Fruit fly (Drosophila melanogaster): ENCODE results near the gene CG33127.

CG33127 gene

DNA sequence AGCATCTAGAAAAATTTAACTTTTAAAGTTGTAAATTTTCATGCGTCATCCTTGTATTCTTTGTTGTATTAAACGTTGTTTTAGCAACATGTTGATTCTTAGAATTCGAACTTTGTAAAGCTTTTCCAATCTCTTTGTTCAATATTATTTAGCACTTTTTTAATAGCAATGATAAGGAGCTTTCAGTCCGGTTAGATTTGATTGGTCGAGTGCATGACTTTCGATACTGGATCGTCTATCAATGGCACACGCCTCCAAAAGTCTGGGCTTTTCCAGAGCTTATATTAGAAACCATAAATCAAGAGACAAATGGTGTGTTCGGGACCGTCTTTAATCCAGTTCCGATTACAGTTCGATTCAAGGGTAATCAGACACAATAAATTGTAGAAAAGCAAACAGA, 2.2 kb upstream of the CG33127 start:
- TF ChIP-seq Sox102F (GFP tag; optimal IDR thresholded peaks at IDR 0.05), result no peak
- no peak for TF ChIP-seq CG8632 (GFP tag; optimal IDR thresholded peaks at IDR 0.05)
- no peak for TF ChIP-seq CG3032 (tag; optimal IDR thresholded peaks at IDR 0.05)
- no peak for TF ChIP-seq salr (GFP tag; optimal IDR thresholded peaks at IDR 0.05)
- no peak for TF ChIP-seq Sox14 (GFP tag; optimal IDR thresholded peaks at IDR 0.05)
- no peak for TF ChIP-seq vri (GFP tag; optimal IDR thresholded peaks at IDR 0.05)
- no peak for TF ChIP-seq fkh (GFP tag; optimal IDR thresholded peaks at IDR 0.05)
- TF ChIP-seq net (GFP tag; optimal IDR thresholded peaks at IDR 0.05), result no peak
- no peak for TF ChIP-seq CG8319 (GFP tag; optimal IDR thresholded peaks at IDR 0.05)
- TF ChIP-seq CG32006 (GFP tag; optimal IDR thresholded peaks at IDR 0.05), result no peak
- TF ChIP-seq spab (GFP tag; optimal IDR thresholded peaks at IDR 0.05), result no peak
- no peak for TF ChIP-seq pdm3 (GFP tag; optimal IDR thresholded peaks at IDR 0.05)
- no peak for TF ChIP-seq CG34406 (GFP tag; optimal IDR thresholded peaks at IDR 0.05)
- TF ChIP-seq CG6854 (GFP tag; optimal IDR thresholded peaks at IDR 0.05), result no peak
- TF ChIP-seq CG11294 (GFP tag; IDR thresholded peaks at IDR 0.05), result no peak
- TF ChIP-seq fd85E (GFP tag; optimal IDR thresholded peaks at IDR 0.05), result no peak
- TF ChIP-seq CG15336 (GFP tag; IDR thresholded peaks at IDR 0.05), result no peak
- no peak for TF ChIP-seq CG7368 (GFP tag; optimal IDR thresholded peaks at IDR 0.05)
- TF ChIP-seq CG9139 (GFP tag; optimal IDR thresholded peaks at IDR 0.05), result no peak
- no peak for TF ChIP-seq Lpt (GFP tag; optimal IDR thresholded peaks at IDR 0.05)

DNA sequence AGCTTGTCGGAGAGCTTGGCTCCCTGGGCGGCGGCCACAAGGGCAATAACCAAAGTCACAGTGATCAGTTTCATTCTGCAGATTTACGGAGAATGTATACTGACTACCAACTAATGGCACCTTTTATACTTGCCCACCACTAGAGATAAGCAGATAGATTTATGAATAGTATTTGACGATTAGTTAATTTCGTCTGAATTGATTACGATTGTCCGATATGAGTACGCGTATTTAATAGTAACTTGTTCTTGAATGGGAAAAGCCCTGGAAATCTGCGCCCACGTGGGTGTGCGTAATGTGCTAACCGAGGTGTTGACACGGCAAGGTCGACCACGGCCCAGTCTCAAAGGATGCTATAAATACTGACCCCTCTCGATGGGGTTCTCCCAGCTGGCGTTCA, 753 bp upstream of the CG33127 start, which contains the start of gene CG11911:
TSS of gene CG11911 (minus strand) at position 101 of the 400 bp plus-strand sequence.
- no peak for TF ChIP-seq acj6 (GFP tag; optimal IDR thresholded peaks at IDR 0.05)
- no peak for TF ChIP-seq salr (GFP tag; optimal IDR thresholded peaks at IDR 0.05)
- TF ChIP-seq eg (GFP tag; IDR thresholded peaks at IDR 0.05), result no peak
- TF ChIP-seq Eip93F (GFP tag; optimal IDR thresholded peaks at IDR 0.05), result no peak
- no peak for TF ChIP-seq dac (GFP tag; optimal IDR thresholded peaks at IDR 0.05)
- TF ChIP-seq CG6854 (GFP tag; optimal IDR thresholded peaks at IDR 0.05), result no peak
- TF ChIP-seq svp (GFP tag), result no peak
- no peak for TF ChIP-seq Smox (GFP tag; optimal IDR thresholded peaks at IDR 0.05)
- TF ChIP-seq CG6276 (GFP tag; optimal IDR thresholded peaks at IDR 0.05), result no peak
- no peak for TF ChIP-seq Blimp-1 (GFP tag; optimal IDR thresholded peaks at IDR 0.05)
- TF ChIP-seq pdm3 (GFP tag; optimal IDR thresholded peaks at IDR 0.05), result no peak
- TF ChIP-seq Gug (GFP tag; IDR thresholded peaks at IDR 0.05), result no peak
- no peak for TF ChIP-seq CG11762 (GFP tag; optimal IDR thresholded peaks at IDR 0.05; ENCODE audit: insufficient read depth)
- no peak for TF ChIP-seq CG8632 (GFP tag; optimal IDR thresholded peaks at IDR 0.05)
- no peak for TF ChIP-seq CG3032 (tag; optimal IDR thresholded peaks at IDR 0.05)

DNA sequence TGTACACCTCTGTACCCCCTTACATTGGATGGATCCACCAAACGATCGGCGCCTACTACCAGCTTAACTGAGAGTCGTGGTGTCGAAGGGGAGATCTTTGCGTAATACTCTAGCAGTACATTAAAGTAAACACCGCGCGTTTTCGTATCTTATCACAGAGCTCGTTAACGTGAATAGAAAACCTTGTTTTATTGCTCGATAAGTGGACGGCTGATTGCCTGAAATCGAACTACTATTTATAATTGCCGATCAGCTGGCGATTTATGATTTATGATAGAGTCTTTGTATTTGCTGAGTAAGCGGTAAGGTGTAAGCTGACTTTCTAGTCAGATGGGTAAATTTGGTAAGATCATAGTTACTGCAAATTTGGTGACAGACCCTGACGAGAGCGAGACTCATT, 1.0 kb downstream of the CG33127 start:
- TF ChIP-seq topi (GFP tag; optimal IDR thresholded peaks at IDR 0.05) (no peak), CG11902 (GFP tag; optimal IDR thresholded peaks at IDR 0.05) (no peak), Eip93F (GFP tag; optimal IDR thresholded peaks at IDR 0.05) (no peak), lz (GFP tag; optimal IDR thresholded peaks at IDR 0.05) (no peak), CG31627 (GFP tag; optimal IDR thresholded peaks at IDR 0.05) (no peak), CG15336 (GFP tag; IDR thresholded peaks at IDR 0.05) (no peak), CG6808 (GFP tag; optimal IDR thresholded peaks at IDR 0.05) (no peak), OdsH (GFP tag; optimal IDR thresholded peaks at IDR 0.05) (no peak), Gug (GFP tag; IDR thresholded peaks at IDR 0.05) (no peak), CG8319 (GFP tag; optimal IDR thresholded peaks at IDR 0.05) (no peak), fkh (GFP tag; optimal IDR thresholded peaks at IDR 0.05) (no peak), vri (GFP tag; optimal IDR thresholded peaks at IDR 0.05) (no peak), Met (GFP tag; optimal IDR thresholded peaks at IDR 0.05) (no peak), net (GFP tag; optimal IDR thresholded peaks at IDR 0.05) (no peak), acj6 (GFP tag; optimal IDR thresholded peaks at IDR 0.05) (no peak), CG7368 (GFP tag; optimal IDR thresholded peaks at IDR 0.05) (no peak), Eip75B (GFP tag; optimal IDR thresholded peaks at IDR 0.05) (no peak)

Data from whole organism, prepupa.